Fruit fly (Drosophila melanogaster) whole organism, embryonic: ENCODE measurements around the gene CG45207.
A peak's percentile ranks its signal among the peaks of the same experiment; 100 is the strongest.

Experiments used
- Abd-B ChIP-seq: fragments of 200-800 bp; sonication (Bioruptor generic); optimal IDR thresholded peaks from 2 replicates; lab custom pipeline; 2018; ENCODE audit warnings: missing biosample characterization, mild to moderate bottlenecking, missing genetic modification characterization, moderate library complexity
- Aef1 ChIP-seq: fragments of 200-800 bp; sonication (Bioruptor generic); IDR thresholded peaks from 3 replicates; pipeline ENCODE4 v1.3.6; 2022; ENCODE audit warnings: missing biosample characterization, missing genetic modification characterization
- CG11560 ChIP-seq: fragments of 200-800 bp; sonication (Bioruptor generic); IDR thresholded peaks from 3 replicates; pipeline ENCODE4 v1.3.6; 2022; ENCODE audit warnings: missing biosample characterization, missing genetic modification characterization
- CG18599 ChIP-seq: fragments of 200-800 bp; sonication (Bioruptor generic); optimal IDR thresholded peaks from 3 replicates; lab custom pipeline; 2017; ENCODE audit warnings: missing biosample characterization, missing genetic modification characterization, mild to moderate bottlenecking, moderate library complexity, missing genetic modification reagents
- CG31441 ChIP-seq: fragments of 200-800 bp; sonication (Bioruptor generic); IDR thresholded peaks from 2 replicates; pipeline ENCODE4 v1.3.6; 2022; ENCODE audit warnings: missing biosample characterization, missing genetic modification characterization
- CG32532 ChIP-seq: fragments of 200-800 bp; sonication (Bioruptor generic); IDR thresholded peaks from 2 replicates; pipeline ENCODE4 v1.3.6; 2022; ENCODE audit warnings: missing biosample characterization, missing genetic modification characterization
- CG33213 ChIP-seq: fragments of 200-800 bp; sonication (Bioruptor generic); optimal IDR thresholded peaks from 3 replicates; lab custom pipeline; 2016; ENCODE audit warnings: missing biosample characterization, missing genetic modification characterization
- CG33557 ChIP-seq: fragments of 200-800 bp; sonication (Bioruptor generic); optimal IDR thresholded peaks from 2 replicates; lab custom pipeline; 2019; ENCODE audit warnings: missing biosample characterization, mild to moderate bottlenecking, missing genetic modification characterization, moderate library complexity
- CG6254 ChIP-seq: fragments of 200-800 bp; sonication (Bioruptor generic); optimal IDR thresholded peaks from 3 replicates; lab custom pipeline; 2017; ENCODE audit warnings: mild to moderate bottlenecking, missing biosample characterization, missing genetic modification reagents, missing genetic modification characterization
- CG7745 ChIP-seq: fragments of 200-800 bp; sonication (Bioruptor generic); optimal IDR thresholded peaks from 2 replicates; lab custom pipeline; 2018; ENCODE audit warnings: missing biosample characterization, mild to moderate bottlenecking, missing genetic modification characterization, moderate library complexity
- CG7963 ChIP-seq: fragments of 200-800 bp; sonication (Bioruptor generic); IDR thresholded peaks from 3 replicates; pipeline ENCODE4 v1.3.6; 2022; ENCODE audit warnings: missing biosample characterization, missing genetic modification characterization; ENCODE audit not compliant: partially characterized antibody
- CG7987 ChIP-seq: fragments of 200-800 bp; sonication (Bioruptor generic); optimal IDR thresholded peaks from 2 replicates; lab custom pipeline; 2018; ENCODE audit warnings: missing biosample characterization, mild to moderate bottlenecking, missing genetic modification characterization, moderate library complexity
- CG9215 ChIP-seq: fragments of 200-800 bp; sonication (Bioruptor generic); IDR thresholded peaks from 2 replicates; pipeline ENCODE4 v1.3.6; 2022; ENCODE audit warnings: missing biosample characterization, missing genetic modification characterization
- CG9609 ChIP-seq: fragments of 200-800 bp; sonication (Bioruptor generic); optimal IDR thresholded peaks from 3 replicates; lab custom pipeline; 2016; ENCODE audit warnings: missing biosample characterization, missing genetic modification characterization
- CHES-1-like ChIP-seq: fragments of 200-800 bp; sonication (Bioruptor generic); optimal IDR thresholded peaks from 2 replicates; lab custom pipeline; 2016; ENCODE audit warnings: missing biosample characterization, missing genetic modification characterization
- Camta ChIP-seq: fragments of 200-800 bp; sonication (Bioruptor generic); optimal IDR thresholded peaks from 2 replicates; lab custom pipeline; 2016; ENCODE audit warnings: missing biosample characterization, missing genetic modification characterization
- D19B ChIP-seq: fragments of 200-800 bp; sonication (Bioruptor generic); optimal IDR thresholded peaks from 2 replicates; lab custom pipeline; 2017; ENCODE audit warnings: missing biosample characterization, mild to moderate bottlenecking, missing genetic modification characterization
- Dek ChIP-seq: fragments of 200-800 bp; sonication (Bioruptor generic); optimal IDR thresholded peaks from 3 replicates; lab custom pipeline; 2019; ENCODE audit warnings: missing biosample characterization, mild to moderate bottlenecking, missing genetic modification characterization, moderate library complexity
- Ets97D ChIP-seq: fragments of 200-800 bp; sonication (Bioruptor generic); optimal IDR thresholded peaks from 3 replicates; lab custom pipeline; 2016; ENCODE audit warnings: missing biosample characterization, missing genetic modification characterization
- HLH4C ChIP-seq: fragments of 200-800 bp; sonication (Bioruptor generic); IDR thresholded peaks from 3 replicates; pipeline ENCODE4 v1.3.6; 2022; ENCODE audit warnings: missing biosample characterization, missing genetic modification characterization; ENCODE audit not compliant: partially characterized antibody
- MESR4 ChIP-seq: fragments of 200-800 bp; sonication (Bioruptor generic); optimal IDR thresholded peaks from 2 replicates; lab custom pipeline; 2018; ENCODE audit warnings: missing biosample characterization, mild to moderate bottlenecking, missing genetic modification characterization, moderate library complexity
- Max ChIP-seq: fragments of 200-800 bp; sonication (Bioruptor generic); optimal IDR thresholded peaks from 2 replicates; lab custom pipeline; 2016; ENCODE audit warnings: missing biosample characterization, mild to moderate bottlenecking, missing genetic modification characterization
- Med ChIP-seq: fragments of 200-800 bp; sonication (Bioruptor generic); peaks from one replicate; lab custom pipeline; 2016; ENCODE audit warnings: missing biosample characterization, missing genetic modification characterization, mild to moderate bottlenecking, inconsistent platforms, moderate library complexity
- Myb ChIP-seq: fragments of 200-800 bp; sonication (Bioruptor generic); optimal IDR thresholded peaks from 2 replicates; lab custom pipeline; 2016; ENCODE audit warnings: missing biosample characterization, missing genetic modification characterization
- Nf-YA ChIP-seq: fragments of 200-800 bp; sonication (Bioruptor generic); IDR thresholded peaks from 2 replicates; pipeline ENCODE4 v1.3.6; 2022; ENCODE audit warnings: missing biosample characterization, missing genetic modification characterization
- Nf-YB ChIP-seq: fragments of 200-800 bp; sonication (Bioruptor generic); optimal IDR thresholded peaks from 3 replicates; lab custom pipeline; 2019; ENCODE audit warnings: missing biosample characterization, mild to moderate bottlenecking, missing genetic modification characterization, moderate library complexity
- Ptx1 ChIP-seq: fragments of 200-800 bp; sonication (Bioruptor generic); IDR thresholded peaks from 2 replicates; pipeline ENCODE4 v1.3.6; 2022; ENCODE audit warnings: missing biosample characterization, missing genetic modification characterization
- Xbp1 ChIP-seq: fragments of 200-800 bp; sonication (Bioruptor generic); optimal IDR thresholded peaks from 3 replicates; lab custom pipeline; 2016; ENCODE audit warnings: missing biosample characterization, mild to moderate bottlenecking, missing genetic modification characterization
- amos ChIP-seq: fragments of 200-800 bp; sonication (Bioruptor generic); IDR thresholded peaks from 2 replicates; pipeline ENCODE4 v1.3.6; 2022; ENCODE audit warnings: missing biosample characterization, missing genetic modification characterization; ENCODE audit not compliant: partially characterized antibody
- cg ChIP-seq: fragments of 200-800 bp; sonication (Bioruptor generic); optimal IDR thresholded peaks from 3 replicates; lab custom pipeline; 2019; ENCODE audit warnings: missing biosample characterization, mild to moderate bottlenecking, missing genetic modification characterization, moderate library complexity
- chinmo ChIP-seq: fragments of 200-800 bp; sonication (Bioruptor generic); IDR thresholded peaks from 4 replicates; pipeline ENCODE4 v1.3.6; 2022; ENCODE audit warnings: missing biosample characterization, missing genetic modification characterization; ENCODE audit not compliant: partially characterized antibody
- danr ChIP-seq: fragments of 200-800 bp; sonication (Bioruptor generic); IDR thresholded peaks from 2 replicates; pipeline ENCODE4 v1.3.6; 2022; ENCODE audit warnings: missing biosample characterization, missing genetic modification characterization
- ems ChIP-seq: fragments of 200-800 bp; sonication (Bioruptor generic); optimal IDR thresholded peaks from 3 replicates; lab custom pipeline; 2016; ENCODE audit warnings: missing biosample characterization, missing genetic modification characterization
- ftz-f1 ChIP-seq: fragments of 200-800 bp; sonication (Bioruptor generic); optimal IDR thresholded peaks from 2 replicates; lab custom pipeline; 2016; ENCODE audit warnings: missing biosample characterization, missing genetic modification characterization
- gsb-n ChIP-seq: fragments of 200-800 bp; sonication (Bioruptor generic); optimal IDR thresholded peaks from 3 replicates; lab custom pipeline; 2018; ENCODE audit warnings: missing biosample characterization, mild to moderate bottlenecking, missing genetic modification characterization
- nau ChIP-seq: fragments of 200-800 bp; sonication (Bioruptor generic); optimal IDR thresholded peaks from 3 replicates; lab custom pipeline; 2017; ENCODE audit warnings: missing biosample characterization, mild to moderate bottlenecking, missing genetic modification characterization, missing genetic modification reagents
- nmo ChIP-seq: fragments of 200-800 bp; sonication (Bioruptor generic); optimal IDR thresholded peaks from 2 replicates; lab custom pipeline; 2018; ENCODE audit warnings: missing biosample characterization, mild to moderate bottlenecking, missing genetic modification characterization, moderate library complexity
- nom ChIP-seq: fragments of 200-800 bp; sonication (Bioruptor generic); optimal IDR thresholded peaks from 2 replicates; lab custom pipeline; 2017; ENCODE audit warnings: missing biosample characterization, missing genetic modification characterization, mild to moderate bottlenecking, moderate library complexity, missing genetic modification reagents
- onecut ChIP-seq: fragments of 200-800 bp; sonication (Bioruptor generic); IDR thresholded peaks from 2 replicates; pipeline ENCODE4 v1.3.6; 2022; ENCODE audit warnings: missing biosample characterization, missing genetic modification characterization
- otp ChIP-seq: fragments of 200-800 bp; sonication (Bioruptor generic); IDR thresholded peaks from 3 replicates; pipeline ENCODE4, ENCODE4 v1.3.6; 2022; ENCODE audit warnings: missing biosample characterization, missing genetic modification characterization
- pzg ChIP-seq: fragments of 200-800 bp; sonication (Bioruptor generic); optimal IDR thresholded peaks from 3 replicates; lab custom pipeline; 2018; ENCODE audit warnings: missing biosample characterization, mild to moderate bottlenecking, missing genetic modification characterization, moderate library complexity
- sens-2 ChIP-seq: fragments of 200-800 bp; sonication (Bioruptor generic); IDR thresholded peaks from 2 replicates; pipeline ENCODE4 v1.3.6; 2022; ENCODE audit warnings: missing biosample characterization, missing genetic modification characterization
- sob ChIP-seq: fragments of 200-800 bp; sonication (Bioruptor generic); IDR thresholded peaks from 2 replicates; pipeline ENCODE4 v1.3.6; 2022; ENCODE audit warnings: missing biosample characterization, missing genetic modification characterization
- sqz ChIP-seq: fragments of 200-800 bp; sonication (Bioruptor generic); optimal IDR thresholded peaks from 3 replicates; lab custom pipeline; 2018; ENCODE audit warnings: missing biosample characterization, mild to moderate bottlenecking, missing genetic modification characterization
- ssp ChIP-seq: fragments of 200-800 bp; sonication (Bioruptor generic); IDR thresholded peaks from 2 replicates; pipeline ENCODE4 v1.3.6; 2022; ENCODE audit warnings: missing biosample characterization, missing genetic modification characterization
- stc ChIP-seq: fragments of 200-800 bp; sonication (Bioruptor generic); IDR thresholded peaks from 2 replicates; pipeline ENCODE4 v1.3.6; 2022; ENCODE audit warnings: missing biosample characterization, missing genetic modification characterization
- tna ChIP-seq: fragments of 200-800 bp; sonication (Bioruptor generic); IDR thresholded peaks from 2 replicates; pipeline ENCODE4 v1.3.6; 2022; ENCODE audit warnings: missing biosample characterization, missing genetic modification characterization; ENCODE audit not compliant: partially characterized antibody

CG45207 gene

dm6 chr3R:15803502-15804461 is 28.6 kb upstream of the CG45207 start, which contains the start of gene alpha-Man-IIb (continued):
- TF ChIP-seq Ets97D (peak; percentile 35), tna (GFP tag; lab: Robert Waterston, UW) (peak; percentile 66), otp (GFP tag; lab: Robert Waterston, UW) (peak; percentile 51; the same call in 1 of the 3 replicates), ems (GFP tag; lab: Kevin White, UChicago) (peak; percentile 30), stc (GFP tag; lab: Robert Waterston, UW) (peak; percentile 45; the same call in 1 of the 2 replicates), CG9215 (GFP tag; lab: Robert Waterston, UW) (no peak), cg (peak; percentile 70), Ptx1 (GFP tag; lab: Robert Waterston, UW) (peak; percentile 31; the same call in 1 of the 2 replicates), CG31441 (GFP tag; lab: Robert Waterston, UW) (peak; percentile 30; the same call in 1 of the 2 replicates), CG9609 (GFP tag; lab: Kevin White, UChicago) (no peak), Nf-YA (GFP tag; lab: Robert Waterston, UW) (0 out of 2 replicates have a peak, but pooled peaks have one; percentile 6), CG11560 (peak; percentile 98), CG33557 (peak; percentile 12), CG33213 (GFP tag; lab: Kevin White, UChicago) (peak; percentile 42), CG18599 (no peak), nom (peak; percentile 17), Abd-B (GFP tag; lab: Kevin White, UChicago) (peak; percentile 71), CHES-1-like (GFP tag; lab: Kevin White, UChicago) (peak; percentile 19), Aef1 (GFP tag; lab: Robert Waterston, UW) (no peak), Max (GFP tag; lab: Kevin White, UChicago) (peak; percentile 40), onecut (GFP tag; lab: Robert Waterston, UW) (peak; percentile 92), CG7963 (peak; percentile 65; the same call in 2 of the 3 replicates), amos (GFP tag; lab: Robert Waterston, UW) (peak; percentile 71), Dek (tag; lab: Kevin White, UChicago) (peak; percentile 51), gsb-n (tag; lab: Kevin White, UChicago) (peak; percentile 55), Nf-YB (GFP tag; lab: Kevin White, UChicago) (peak; percentile 17), CG32532 (GFP tag; lab: Robert Waterston, UW) (peak; percentile 45; the same call in 1 of the 2 replicates), Xbp1 (GFP tag; lab: Kevin White, UChicago) (peak; percentile 35), sob (GFP tag; lab: Robert Waterston, UW) (peak; percentile 47), pzg (GFP tag; lab: Kevin White, UChicago) (peak; percentile 75), D19B (GFP tag; lab: Kevin White, UChicago) (no peak), Camta (peak; percentile 22), MESR4 (peak; percentile 27), Med (GFP tag; lab: Kevin White, UChicago) (peak; percentile 88), CG6254 (GFP tag; lab: Kevin White, UChicago) (no peak), CG7987 (GFP tag; lab: Kevin White, UChicago) (peak; percentile 34), sens-2 (GFP tag; lab: Robert Waterston, UW) (no peak), HLH4C (GFP tag; lab: Robert Waterston, UW) (peak; percentile 68), Myb (GFP tag; lab: Kevin White, UChicago) (peak; percentile 59), nmo (GFP tag; lab: Kevin White, UChicago) (peak; percentile 45), nau (GFP tag; lab: Kevin White, UChicago) (no peak), ssp (GFP tag; lab: Robert Waterston, UW) (0 out of 2 replicates have a peak, but pooled peaks have one; percentile 13), CG7745 (tag; lab: Kevin White, UChicago) (no peak), ftz-f1 (GFP tag; lab: Kevin White, UChicago) (peak; percentile 2), chinmo (0 out of 4 replicates have a peak, but pooled peaks have one; percentile 39), danr (no peak), sqz (peak; percentile 49)
